Fruit fly (Drosophila melanogaster) whole organism, embryonic: ENCODE results near the gene CG15170.

Experiments used
- Atf3 ChIP-seq: fragments of 200-800 bp; sonication (Bioruptor generic); optimal IDR thresholded peaks from 3 replicates; lab custom pipeline; 2016; ENCODE audit warnings: missing biosample characterization, missing genetic modification characterization
- CG10274 ChIP-seq: fragments of 200-800 bp; sonication (Bioruptor generic); optimal IDR thresholded peaks from 3 replicates; lab custom pipeline; 2017; ENCODE audit warnings: missing biosample characterization, mild to moderate bottlenecking, missing genetic modification characterization
- CG11398 ChIP-seq: fragments of 200-800 bp; sonication (Bioruptor generic); optimal IDR thresholded peaks from 2 replicates; lab custom pipeline; 2016; ENCODE audit warnings: missing biosample characterization, missing genetic modification characterization
- CG11560 ChIP-seq: fragments of 200-800 bp; sonication (Bioruptor generic); IDR thresholded peaks from 3 replicates; pipeline ENCODE4 v1.3.6; 2022; ENCODE audit warnings: missing biosample characterization, missing genetic modification characterization
- CG13287 ChIP-seq: fragments of 200-800 bp; sonication (Bioruptor generic); IDR thresholded peaks from 2 replicates; pipeline ENCODE4 v1.3.6; 2022; ENCODE audit warnings: missing biosample characterization, missing genetic modification characterization; ENCODE audit not compliant: partially characterized antibody
- CG13296 ChIP-seq: fragments of 200-800 bp; sonication (Bioruptor generic); optimal IDR thresholded peaks from 3 replicates; lab custom pipeline; 2018; ENCODE audit warnings: missing biosample characterization, mild to moderate bottlenecking, missing genetic modification characterization
- CG13894 ChIP-seq: fragments of 200-800 bp; sonication (Bioruptor generic); optimal IDR thresholded peaks from 3 replicates; lab custom pipeline; 2018; ENCODE audit warnings: missing biosample characterization, mild to moderate bottlenecking, missing genetic modification characterization, moderate library complexity
- CG15011 ChIP-seq: fragments of 200-800 bp; sonication (Bioruptor generic); optimal IDR thresholded peaks from 3 replicates; lab custom pipeline; 2018; ENCODE audit warnings: missing biosample characterization, mild to moderate bottlenecking, missing genetic modification characterization
- CG16815 ChIP-seq: fragments of 200-800 bp; sonication (Bioruptor generic); optimal IDR thresholded peaks from 3 replicates; lab custom pipeline; 2017; ENCODE audit warnings: missing biosample characterization, mild to moderate bottlenecking, missing genetic modification characterization
- CG2875 ChIP-seq: fragments of 200-800 bp; sonication (Bioruptor generic); optimal IDR thresholded peaks from 2 replicates; lab custom pipeline; 2017; ENCODE audit warnings: missing biosample characterization, mild to moderate bottlenecking, missing genetic modification characterization, missing genetic modification reagents
- CG2889 ChIP-seq: fragments of 200-800 bp; sonication (Bioruptor generic); IDR thresholded peaks from 3 replicates; pipeline ENCODE4 v1.3.6; 2022; ENCODE audit warnings: missing biosample characterization, missing genetic modification characterization
- CG30403 ChIP-seq: fragments of 200-800 bp; sonication (Bioruptor generic); optimal IDR thresholded peaks from 3 replicates; lab custom pipeline; 2016; ENCODE audit warnings: missing biosample characterization, missing genetic modification characterization
- CG33557 ChIP-seq: fragments of 200-800 bp; sonication (Bioruptor generic); optimal IDR thresholded peaks from 2 replicates; lab custom pipeline; 2019; ENCODE audit warnings: missing biosample characterization, mild to moderate bottlenecking, missing genetic modification characterization, moderate library complexity
- CG34224 ChIP-seq: fragments of 200-800 bp; sonication (Bioruptor generic); IDR thresholded peaks from 3 replicates; pipeline ENCODE4 v1.3.6; 2022; ENCODE audit warnings: missing biosample characterization, missing genetic modification characterization; ENCODE audit not compliant: partially characterized antibody
- CG6254 ChIP-seq: fragments of 200-800 bp; sonication (Bioruptor generic); optimal IDR thresholded peaks from 3 replicates; lab custom pipeline; 2017; ENCODE audit warnings: mild to moderate bottlenecking, missing biosample characterization, missing genetic modification reagents, missing genetic modification characterization
- CG7928 ChIP-seq: fragments of 200-800 bp; sonication (Bioruptor generic); optimal IDR thresholded peaks from 2 replicates; lab custom pipeline; 2017; ENCODE audit warnings: missing biosample characterization, mild to moderate bottlenecking, missing genetic modification characterization
- CG8478 ChIP-seq: fragments of >200 bp; optimal IDR thresholded peaks from 2 replicates; lab custom pipeline; 2018
- CG9609 ChIP-seq: fragments of 200-800 bp; sonication (Bioruptor generic); optimal IDR thresholded peaks from 3 replicates; lab custom pipeline; 2016; ENCODE audit warnings: missing biosample characterization, missing genetic modification characterization
- CG9817 ChIP-seq: fragments of 200-800 bp; sonication (Bioruptor generic); optimal IDR thresholded peaks from 2 replicates; lab custom pipeline; 2018; ENCODE audit warnings: missing biosample characterization, mild to moderate bottlenecking, missing genetic modification characterization, moderate library complexity
- CoRest ChIP-seq: fragments of 200-800 bp; sonication (Bioruptor generic); optimal IDR thresholded peaks from 3 replicates; lab custom pipeline; 2018; ENCODE audit warnings: missing biosample characterization, mild to moderate bottlenecking, missing genetic modification characterization, moderate library complexity
- Dek ChIP-seq: fragments of 200-800 bp; sonication (Bioruptor generic); optimal IDR thresholded peaks from 3 replicates; lab custom pipeline; 2019; ENCODE audit warnings: missing biosample characterization, mild to moderate bottlenecking, missing genetic modification characterization, moderate library complexity
- Dll ChIP-seq: fragments of 200-800 bp; sonication (Bioruptor generic); IDR thresholded peaks from 4 replicates; pipeline ENCODE4 v1.3.6; 2022; ENCODE audit warnings: missing biosample characterization, missing genetic modification characterization; ENCODE audit not compliant: partially characterized antibody
- Fer3 ChIP-seq: fragments of 200-800 bp; sonication (Bioruptor generic); optimal IDR thresholded peaks from 2 replicates; lab custom pipeline; 2018; ENCODE audit warnings: missing biosample characterization, mild to moderate bottlenecking, missing genetic modification characterization, moderate library complexity
- NC2β ChIP-seq: fragments of 200-800 bp; sonication (Bioruptor generic); optimal IDR thresholded peaks from 2 replicates; lab custom pipeline; 2016; ENCODE audit warnings: missing biosample characterization, missing genetic modification characterization
- Nf-YA ChIP-seq: fragments of 200-800 bp; sonication (Bioruptor generic); IDR thresholded peaks from 2 replicates; pipeline ENCODE4 v1.3.6; 2022; ENCODE audit warnings: missing biosample characterization, missing genetic modification characterization
- Poxn ChIP-seq: fragments of 200-800 bp; sonication (Bioruptor generic); IDR thresholded peaks from 2 replicates; pipeline ENCODE4 v1.3.6; 2022; ENCODE audit warnings: missing biosample characterization, missing genetic modification characterization
- Ptx1 ChIP-seq: fragments of 200-800 bp; sonication (Bioruptor generic); IDR thresholded peaks from 2 replicates; pipeline ENCODE4 v1.3.6; 2022; ENCODE audit warnings: missing biosample characterization, missing genetic modification characterization
- Ssrp ChIP-seq: fragments of 200-800 bp; sonication (Bioruptor generic); optimal IDR thresholded peaks from 2 replicates; lab custom pipeline; 2018; ENCODE audit warnings: missing biosample characterization, mild to moderate bottlenecking, missing genetic modification characterization, moderate library complexity
- Taf1 ChIP-seq: fragments of 200-800 bp; sonication (Bioruptor generic); IDR thresholded peaks from 2 replicates; pipeline ENCODE4 v1.3.6; 2022; ENCODE audit warnings: missing biosample characterization, missing genetic modification characterization
- ap ChIP-seq: fragments of 200-800 bp; sonication (Bioruptor generic); IDR thresholded peaks from 2 replicates; pipeline ENCODE4 v1.3.6; 2022; ENCODE audit warnings: missing biosample characterization, missing genetic modification characterization
- cato ChIP-seq: fragments of 200-800 bp; sonication (Bioruptor generic); optimal IDR thresholded peaks from 2 replicates; lab custom pipeline; 2016; ENCODE audit warnings: missing biosample characterization, missing genetic modification characterization, borderline replicate concordance
- ci ChIP-seq: fragments of 200-800 bp; sonication (Bioruptor generic); IDR thresholded peaks from 3 replicates; pipeline ENCODE4 v1.3.6; 2022; ENCODE audit warnings: missing biosample characterization, missing genetic modification characterization
- esg ChIP-seq: fragments of 200-800 bp; sonication (Bioruptor generic); conservative IDR thresholded peaks from 2 replicates; pipeline ENCODE4 v1.3.6; 2022; ENCODE audit warnings: missing biosample characterization, missing genetic modification characterization
- fu2 ChIP-seq: fragments of 200-800 bp; sonication (Bioruptor generic); optimal IDR thresholded peaks from 2 replicates; lab custom pipeline; 2016; ENCODE audit warnings: missing biosample characterization, missing genetic modification characterization
- gro ChIP-seq: fragments of 200-800 bp; sonication (Bioruptor generic); optimal IDR thresholded peaks from 2 replicates; lab custom pipeline; 2016; ENCODE audit warnings: missing biosample characterization, missing genetic modification characterization
- gt ChIP-seq: fragments of 200-800 bp; sonication (Bioruptor generic); IDR thresholded peaks from 2 replicates; pipeline ENCODE4 v1.3.6; 2022; ENCODE audit warnings: missing biosample characterization, missing genetic modification characterization
- kah ChIP-seq: fragments of 200-800 bp; sonication (Bioruptor generic); optimal IDR thresholded peaks from 2 replicates; lab custom pipeline; 2018; ENCODE audit warnings: missing biosample characterization, mild to moderate bottlenecking, missing genetic modification characterization
- mam ChIP-seq: fragments of 200-800 bp; sonication (Bioruptor generic); optimal IDR thresholded peaks from 3 replicates; lab custom pipeline; 2016; ENCODE audit warnings: missing biosample characterization, missing genetic modification characterization
- nau ChIP-seq: fragments of 200-800 bp; sonication (Bioruptor generic); optimal IDR thresholded peaks from 3 replicates; lab custom pipeline; 2017; ENCODE audit warnings: missing biosample characterization, mild to moderate bottlenecking, missing genetic modification characterization, missing genetic modification reagents
- nom ChIP-seq: fragments of 200-800 bp; sonication (Bioruptor generic); optimal IDR thresholded peaks from 2 replicates; lab custom pipeline; 2017; ENCODE audit warnings: missing biosample characterization, missing genetic modification characterization, mild to moderate bottlenecking, moderate library complexity, missing genetic modification reagents
- oc ChIP-seq: fragments of 200-800 bp; sonication (Bioruptor generic); optimal IDR thresholded peaks from 2 replicates; lab custom pipeline; 2018; ENCODE audit warnings: missing biosample characterization, mild to moderate bottlenecking, missing genetic modification characterization, moderate library complexity
- onecut ChIP-seq: fragments of 200-800 bp; sonication (Bioruptor generic); IDR thresholded peaks from 2 replicates; pipeline ENCODE4 v1.3.6; 2022; ENCODE audit warnings: missing biosample characterization, missing genetic modification characterization
- pan ChIP-seq, 4 experiments: fragments of >200 bp in 3 of 4; fragments of 200-800 bp in 1 of 4; sonication (Bioruptor generic) in 1 of 4; optimal IDR thresholded peaks in 3 of 4; IDR thresholded peaks in 1 of 4; 2 replicates each; pipeline versions ENCODE4 v1.3.6 to Lab custom; 2017 to 2022; ENCODE audit warnings: missing biosample characterization in 2 of 4, missing genetic modification characterization in 2 of 4, mixed read lengths in 1 of 4
- pho ChIP-seq: fragments of 200-800 bp; sonication (Bioruptor generic); optimal IDR thresholded peaks from 2 replicates; lab custom pipeline; 2016; ENCODE audit warnings: missing biosample characterization, missing genetic modification characterization
- phol ChIP-seq: fragments of 200-800 bp; sonication (Bioruptor generic); optimal IDR thresholded peaks from 3 replicates; lab custom pipeline; 2018; ENCODE audit warnings: missing biosample characterization, mild to moderate bottlenecking, missing genetic modification characterization, moderate library complexity
- pros ChIP-seq: fragments of 200-800 bp; sonication (Bioruptor generic); optimal IDR thresholded peaks from 3 replicates; lab custom pipeline; 2019; ENCODE audit warnings: missing biosample characterization, mild to moderate bottlenecking, missing genetic modification characterization, moderate library complexity
- slbo ChIP-seq: fragments of 200-800 bp; sonication (Bioruptor generic); IDR thresholded peaks from 2 replicates; pipeline ENCODE4 v1.3.6; 2022; ENCODE audit warnings: missing biosample characterization, missing genetic modification characterization
- sug ChIP-seq: fragments of 200-800 bp; optimal IDR thresholded peaks from 2 replicates; lab custom pipeline; 2019; ENCODE audit warnings: missing biosample characterization, mild to moderate bottlenecking, missing genetic modification characterization, moderate library complexity
- tgo ChIP-seq: fragments of 200-800 bp; sonication (Bioruptor generic); IDR thresholded peaks from 3 replicates; pipeline ENCODE4 v1.3.6; 2022; ENCODE audit warnings: missing biosample characterization, missing genetic modification characterization
- tin ChIP-seq: fragments of 200-800 bp; sonication (Bioruptor generic); optimal IDR thresholded peaks from 3 replicates; lab custom pipeline; 2016; ENCODE audit warnings: missing biosample characterization, missing genetic modification characterization
- zen2 ChIP-seq: fragments of 200-800 bp; sonication (Bioruptor generic); IDR thresholded peaks from 3 replicates; pipeline ENCODE4 v1.3.6; 2022; ENCODE audit warnings: missing biosample characterization, missing genetic modification characterization; ENCODE audit not compliant: partially characterized antibody

The CG15170 gene

dm6 chr2L:18966844-18967243 is 23.2 kb downstream of the CG15170 start (continued):
- TF ChIP-seq Taf1 (GFP tag; lab: Robert Waterston, UW): peak; percentile 69
- no peak for TF ChIP-seq cato (GFP tag; lab: Kevin White, UChicago)
- TF ChIP-seq CG34224: no peak
- no peak for TF ChIP-seq CG13287 (GFP tag; lab: Robert Waterston, UW)
- TF ChIP-seq Nf-YA (GFP tag; lab: Robert Waterston, UW): no peak
- no peak for TF ChIP-seq Atf3
- no peak for TF ChIP-seq ap
- TF ChIP-seq CG30403 (GFP tag; lab: Kevin White, UChicago): peak; percentile 3
- peak; percentile 31 for TF ChIP-seq sug (tag; lab: Kevin White, UChicago)
- TF ChIP-seq Dek (tag; lab: Kevin White, UChicago): peak; percentile 34
- peak; percentile 34 for TF ChIP-seq CoRest (tag; lab: Kevin White, UChicago)
- peak; percentile 19 for TF ChIP-seq CG10274 (GFP tag; lab: Kevin White, UChicago)
- TF ChIP-seq tin (GFP tag; lab: Kevin White, UChicago): no peak
- peak; percentile 78 for TF ChIP-seq slbo (GFP tag; lab: Robert Waterston, UW)
- TF ChIP-seq CG2875 (GFP tag; lab: Kevin White, UChicago): no peak
- peak; percentile 76 for TF ChIP-seq Ptx1 (GFP tag; lab: Robert Waterston, UW)
- no peak for TF ChIP-seq Dll (GFP tag; lab: Robert Waterston, UW)
- no peak for TF ChIP-seq CG7928 (GFP tag; lab: Kevin White, UChicago)
- TF ChIP-seq pho (GFP tag; lab: Kevin White, UChicago): no peak
- TF ChIP-seq oc (tag; lab: Kevin White, UChicago): no peak
- no peak for TF ChIP-seq kah (GFP tag; lab: Kevin White, UChicago)
- TF ChIP-seq pan (optimal IDR thresholded peaks at IDR 0.05; lab: Kevin White, UChicago): no peak
- peak in 1 of 2 experiments; percentile 74 for TF ChIP-seq pan (GFP tag; optimal IDR thresholded peaks at IDR 0.05 in 1 of 2, IDR thresholded peaks at IDR 0.05 in 1 of 2)
- no peak for TF ChIP-seq mam
- no peak; the same call in 2 of the 3 replicates for TF ChIP-seq CG2889 (GFP tag; lab: Robert Waterston, UW)
- no peak for TF ChIP-seq CG8478 (lab: Kevin White, UChicago)
- no peak for TF ChIP-seq CG11560 (tag; lab: Robert Waterston, UW)
- no peak for TF ChIP-seq CG16815
- no peak for TF ChIP-seq fu2
- peak; percentile 65 for TF ChIP-seq tgo
- peak; percentile 40; the same call in 1 of the 2 replicates for TF ChIP-seq esg (GFP tag; lab: Robert Waterston, UW)
- no peak for TF ChIP-seq CG33557 (GFP tag; lab: Kevin White, UChicago)
- TF ChIP-seq Poxn (GFP tag; lab: Robert Waterston, UW): no peak
- TF ChIP-seq zen2 (GFP tag; lab: Robert Waterston, UW): no peak
- no peak for TF ChIP-seq phol (tag; lab: Kevin White, UChicago)
- TF ChIP-seq CG9817 (tag; lab: Kevin White, UChicago): peak; percentile 51
- TF ChIP-seq nom (GFP tag; lab: Kevin White, UChicago): no peak
- peak; percentile 65 for TF ChIP-seq CG13296
- TF ChIP-seq onecut (GFP tag; lab: Robert Waterston, UW): no peak
- TF ChIP-seq CG13894 (tag; lab: Kevin White, UChicago): peak; percentile 57
- TF ChIP-seq gro (GFP tag; lab: Kevin White, UChicago): no peak
- no peak for TF ChIP-seq CG9609 (GFP tag; lab: Kevin White, UChicago)
- TF ChIP-seq Ssrp: no peak
- no peak for TF ChIP-seq gt (GFP tag; lab: Robert Waterston, UW)
- no peak for TF ChIP-seq pros (GFP tag; lab: Kevin White, UChicago)
- no peak for TF ChIP-seq nau (GFP tag; lab: Kevin White, UChicago)
- no peak for TF ChIP-seq NC2β (GFP tag; lab: Kevin White, UChicago)
- no peak for TF ChIP-seq CG6254 (GFP tag; lab: Kevin White, UChicago)
- TF ChIP-seq CG15011 (GFP tag; lab: Kevin White, UChicago): no peak
- TF ChIP-seq CG11398: no peak
- peak; percentile 67 for TF ChIP-seq Fer3 (tag; lab: Kevin White, UChicago)
- TF ChIP-seq ci (GFP tag; lab: Robert Waterston, UW): no peak
